Worm (Caenorhabditis elegans): ENCODE results near the gene rsp-7.

DNA sequence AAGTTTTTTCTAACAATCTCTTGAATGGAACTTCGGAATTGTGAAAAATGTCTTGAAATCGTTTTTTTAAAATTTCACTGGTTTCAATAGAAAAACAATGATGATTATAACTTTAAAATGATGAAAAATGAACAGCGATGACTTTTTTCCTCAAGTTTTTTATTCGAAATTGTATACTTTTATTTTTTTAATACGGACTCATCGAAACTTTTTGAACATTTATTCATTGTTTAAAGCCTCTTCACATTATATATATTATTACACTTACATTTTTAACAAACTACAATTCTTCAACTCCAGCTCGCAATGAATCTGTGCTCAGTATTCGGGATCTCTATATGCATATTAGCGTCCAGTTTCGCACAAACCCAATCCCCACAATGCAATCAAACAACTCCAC is 31.0 kb upstream of the rsp-7 start, which contains the start of gene M28.8:
- TF ChIP-seq ceh-82 (tag; optimal IDR thresholded peaks at IDR 0.05) (no peak), unc-130 (tag; optimal IDR thresholded peaks at IDR 0.05) (no peak), tbx-2 (tag; optimal IDR thresholded peaks at IDR 0.05) (no peak), aha-1 (tag; optimal IDR thresholded peaks at IDR 0.05) (no peak), grh-1 (GFP tag; IDR thresholded peaks at IDR 0.05) (no peak)

Data from whole organism, L1 larva.